Worm (Caenorhabditis elegans) whole organism, early embryonic: Measurements from ENCODE around the gene E02C12.19.

Experiments
- ama-1 ChIP-seq: fragments of 150-350 bp; optimal IDR thresholded peaks from 2 replicates; lab custom pipeline; 2014
- ceh-13 ChIP-seq: fragments of 200-800 bp; sonication (Bioruptor generic); optimal IDR thresholded peaks from 2 replicates; lab custom pipeline; 2018; ENCODE audit warnings: mild to moderate bottlenecking, missing genetic modification characterization, missing compliant biosample characterization
- sea-1 ChIP-seq: fragments of 200-800 bp; sonication (Bioruptor generic); conservative IDR thresholded peaks from 2 replicates; pipeline ENCODE4 v1.3.6; 2022; ENCODE audit warnings: missing genetic modification characterization, missing compliant biosample characterization
- tbx-37 ChIP-seq: fragments of 200-800 bp; sonication (Bioruptor generic); conservative IDR thresholded peaks from 2 replicates; pipeline ENCODE4 v1.3.6; 2022; ENCODE audit warnings: missing genetic modification reagents, missing genetic modification characterization, missing compliant biosample characterization

ce11 chrV:9346804-9347203 is 29.5 kb downstream of the E02C12.19 start, which contains the start of the genes K07B1.7 and try-5:
- TF ChIP-seq ama-1 (lab: Kevin White, UChicago) (no peak), ceh-13 (GFP tag; lab: Kevin White, UChicago) (no peak), tbx-37 (GFP tag; lab: Robert Waterston, UW) (no peak), sea-1 (GFP tag; lab: Robert Waterston, UW) (no peak)
